Worm (Caenorhabditis elegans) whole organism, late embryonic: ENCODE measurements around the gene F10E9.4.
A peak's percentile ranks its signal among the peaks of the same experiment; 100 is the strongest.

Experiments
- K02D7.2 ChIP-seq: sonication (generic microtip); optimal IDR thresholded peaks from 2 replicates; lab custom pipeline; 2017; ENCODE audit warnings: mild to moderate bottlenecking, missing genetic modification characterization, missing compliant biosample characterization
- Y22D7AL.16 ChIP-seq: sonication (generic microtip); optimal IDR thresholded peaks from 2 replicates; lab custom pipeline; 2016; ENCODE audit warnings: missing genetic modification characterization, missing compliant biosample characterization
- ahr-1 ChIP-seq: sonication (generic microtip); optimal IDR thresholded peaks from 2 replicates; lab custom pipeline; 2016; ENCODE audit warnings: missing genetic modification characterization, missing compliant biosample characterization
- ama-1 ChIP-seq: fragments of 150-350 bp; optimal IDR thresholded peaks from 2 replicates; lab custom pipeline; 2014
- ceh-14 ChIP-seq: sonication (generic microtip); optimal IDR thresholded peaks from 2 replicates; lab custom pipeline; 2016; ENCODE audit warnings: missing genotype, missing genetic modification characterization, missing compliant biosample characterization
- ceh-18 ChIP-seq: sonication (generic microtip); optimal IDR thresholded peaks from 2 replicates; lab custom pipeline; 2016; ENCODE audit warnings: missing genetic modification characterization, missing compliant biosample characterization
- ceh-22 ChIP-seq: sonication (generic microtip); optimal IDR thresholded peaks from 2 replicates; lab custom pipeline; 2017; ENCODE audit warnings: missing biosample characterization, missing genetic modification characterization
- ceh-30 ChIP-seq: fragments of 150-350 bp; optimal IDR thresholded peaks from 2 replicates; lab custom pipeline; 2014; ENCODE audit warnings: missing biosample characterization, missing genetic modification characterization
- ceh-34 ChIP-seq: sonication (generic microtip); optimal IDR thresholded peaks from 2 replicates; lab custom pipeline; 2016; ENCODE audit warnings: mild to moderate bottlenecking, missing genetic modification characterization, missing compliant biosample characterization
- ceh-45 ChIP-seq: fragments of 200-800 bp; sonication (Bioruptor generic); IDR thresholded peaks from 2 replicates; pipeline ENCODE4 v1.3.6; 2022; ENCODE audit warnings: missing genetic modification reagents, missing genetic modification characterization, missing compliant biosample characterization
- ceh-48 ChIP-seq: sonication (generic microtip); optimal IDR thresholded peaks from 2 replicates; lab custom pipeline; 2016; ENCODE audit warnings: missing genetic modification characterization, inconsistent platforms, missing compliant biosample characterization
- ceh-9 ChIP-seq: sonication (generic microtip); optimal IDR thresholded peaks from 2 replicates; lab custom pipeline; 2016; ENCODE audit warnings: mild to moderate bottlenecking, missing genetic modification characterization, inconsistent platforms, missing compliant biosample characterization
- dve-1 ChIP-seq: sonication (generic microtip); optimal IDR thresholded peaks from 2 replicates; lab custom pipeline; 2017; ENCODE audit warnings: antibody characterized with exemption, mild to moderate bottlenecking, missing genetic modification characterization, missing compliant biosample characterization
- elt-4 ChIP-seq: sonication (generic microtip); optimal IDR thresholded peaks from 2 replicates; lab custom pipeline; 2016; ENCODE audit warnings: missing genetic modification characterization, missing compliant biosample characterization
- ets-4 ChIP-seq: sonication (generic microtip); optimal IDR thresholded peaks from 2 replicates; lab custom pipeline; 2016; ENCODE audit warnings: missing genetic modification characterization, missing compliant biosample characterization
- eyg-1 ChIP-seq: sonication (generic microtip); optimal IDR thresholded peaks from 2 replicates; lab custom pipeline; 2016; ENCODE audit warnings: missing genotype, missing genetic modification characterization, missing compliant biosample characterization
- fax-1 ChIP-seq: sonication (generic microtip); optimal IDR thresholded peaks from 2 replicates; lab custom pipeline; 2016; ENCODE audit warnings: missing genotype, missing genetic modification characterization, missing compliant biosample characterization
- fkh-10 ChIP-seq: fragments of 150-350 bp; optimal IDR thresholded peaks from 2 replicates; lab custom pipeline; 2014; ENCODE audit warnings: missing biosample characterization, missing genetic modification reagents, missing genetic modification characterization
- fkh-6 ChIP-seq: sonication (generic microtip); optimal IDR thresholded peaks from 2 replicates; lab custom pipeline; 2016; ENCODE audit warnings: missing genetic modification characterization, missing compliant biosample characterization
- gmeb-2 ChIP-seq: sonication (generic microtip); optimal IDR thresholded peaks from 2 replicates; lab custom pipeline; 2016; ENCODE audit warnings: missing genetic modification characterization, inconsistent platforms, missing compliant biosample characterization
- hlh-13 ChIP-seq: fragments of 200-800 bp; sonication (Bioruptor generic); optimal IDR thresholded peaks from 2 replicates; lab custom pipeline; 2018; ENCODE audit warnings: mild to moderate bottlenecking, missing genetic modification characterization, missing compliant biosample characterization
- hlh-30 ChIP-seq: sonication (generic microtip); optimal IDR thresholded peaks from 2 replicates; lab custom pipeline; 2017; ENCODE audit warnings: antibody characterized with exemption, missing genetic modification characterization, missing compliant biosample characterization; ENCODE audit not compliant: insufficient read depth
- hlh-6 ChIP-seq: sonication (generic microtip); optimal IDR thresholded peaks from 2 replicates; lab custom pipeline; 2016; ENCODE audit warnings: missing genotype, missing genetic modification characterization, missing compliant biosample characterization
- lin-11 ChIP-seq: fragments of 200-800 bp; sonication (Bioruptor generic); optimal IDR thresholded peaks from 2 replicates; lab custom pipeline; 2018; ENCODE audit warnings: mild to moderate bottlenecking, missing genetic modification characterization, missing compliant biosample characterization
- mec-3 ChIP-seq: sonication (generic microtip); optimal IDR thresholded peaks from 2 replicates; lab custom pipeline; 2016; ENCODE audit warnings: borderline replicate concordance, missing genetic modification characterization, missing compliant biosample characterization
- nhr-11 ChIP-seq: fragments of 150-350 bp; optimal IDR thresholded peaks from 2 replicates; lab custom pipeline; 2014; ENCODE audit warnings: missing biosample characterization, missing genetic modification characterization
- npax-4 ChIP-seq: sonication (generic microtip); optimal IDR thresholded peaks from 2 replicates; lab custom pipeline; 2016; ENCODE audit warnings: missing genetic modification characterization, missing compliant biosample characterization
- pax-1 ChIP-seq: fragments of 150-350 bp; optimal IDR thresholded peaks from 2 replicates; lab custom pipeline; 2014; ENCODE audit warnings: missing biosample characterization, missing genetic modification characterization
- pha-4 ChIP-seq: fragments of 150-350 bp; optimal IDR thresholded peaks from 2 replicates; lab custom pipeline; 2018; ENCODE audit warnings: missing biosample characterization, missing genetic modification reagents, missing genetic modification characterization
- pros-1 ChIP-seq: fragments of 150-350 bp; optimal IDR thresholded peaks from 2 replicates; lab custom pipeline; 2014; ENCODE audit warnings: missing biosample characterization, missing genetic modification reagents, missing genetic modification characterization
- ref-2 ChIP-seq: sonication (generic microtip); optimal IDR thresholded peaks from 2 replicates; lab custom pipeline; 2016; ENCODE audit warnings: missing genetic modification characterization, missing compliant biosample characterization
- rnt-1 ChIP-seq: sonication (generic microtip); optimal IDR thresholded peaks from 2 replicates; lab custom pipeline; 2016; ENCODE audit warnings: missing genetic modification characterization, missing compliant biosample characterization
- sdc-2 ChIP-seq: sonication (generic microtip); optimal IDR thresholded peaks from 2 replicates; lab custom pipeline; 2016; ENCODE audit warnings: missing genotype, missing genetic modification characterization, missing compliant biosample characterization
- sox-4 ChIP-seq: sonication (generic microtip); optimal IDR thresholded peaks from 2 replicates; lab custom pipeline; 2017; ENCODE audit warnings: mild to moderate bottlenecking, missing genetic modification characterization, inconsistent platforms, missing compliant biosample characterization
- syd-9 ChIP-seq: sonication (generic microtip); optimal IDR thresholded peaks from 2 replicates; lab custom pipeline; 2016; ENCODE audit warnings: mild to moderate bottlenecking, missing genetic modification characterization, moderate library complexity, missing compliant biosample characterization
- tbx-2 ChIP-seq: sonication (generic microtip); optimal IDR thresholded peaks from 2 replicates; lab custom pipeline; 2016; ENCODE audit warnings: missing genetic modification characterization, missing compliant biosample characterization
- tbx-7 ChIP-seq: sonication (generic microtip); optimal IDR thresholded peaks from 2 replicates; lab custom pipeline; 2016; ENCODE audit warnings: missing genotype, missing genetic modification characterization, missing compliant biosample characterization
- ttx-3 ChIP-seq: sonication (generic microtip); optimal IDR thresholded peaks from 2 replicates; lab custom pipeline; 2016; ENCODE audit warnings: missing genetic modification reagents, missing genetic modification characterization, missing compliant biosample characterization
- unc-3 ChIP-seq, 2 experiments: fragments of 200-800 bp in 1 of 2; sonication (Bioruptor generic) in 1 of 2; sonication (generic microtip) in 1 of 2; conservative IDR thresholded peaks in 1 of 2; optimal IDR thresholded peaks in 1 of 2; 2 replicates each; pipeline versions ENCODE4 v1.3.6 to Lab custom; 2016 to 2022; ENCODE audit warnings: missing compliant biosample characterization in 2 of 2, missing genetic modification characterization in 2 of 2, missing genetic modification reagents in 1 of 2
- unc-86 ChIP-seq: sonication (generic microtip); optimal IDR thresholded peaks from 2 replicates; lab custom pipeline; 2016; ENCODE audit warnings: missing genetic modification characterization, missing compliant biosample characterization
- ztf-16 ChIP-seq: sonication (generic microtip); optimal IDR thresholded peaks from 2 replicates; lab custom pipeline; 2017; ENCODE audit warnings: missing genetic modification characterization, missing compliant biosample characterization

The F10E9.4 gene

ce11 chrIII:8319100-8319499, 10.8 kb downstream of the F10E9.4 start, which contains the start of gene F10E9.11 (continued):
- no peak for TF ChIP-seq ceh-30
- peak; percentile 34 for TF ChIP-seq hlh-6 (tag; lab: Kevin White, UChicago)
- TF ChIP-seq ceh-48 (tag; lab: Kevin White, UChicago): no peak
- peak; percentile 94 for TF ChIP-seq ets-4 (tag; lab: Kevin White, UChicago)
- peak; percentile 39 for TF ChIP-seq ztf-16 (tag; lab: Kevin White, UChicago)
- no peak for TF ChIP-seq ceh-45
- peak; percentile 45 for TF ChIP-seq unc-86
- peak; percentile 100 for TF ChIP-seq ref-2
- peak; percentile 53 for TF ChIP-seq ahr-1 (tag; lab: Kevin White, UChicago)
- TF ChIP-seq tbx-2 (tag; lab: Kevin White, UChicago): peak; percentile 93
- no peak for TF ChIP-seq npax-4 (tag; lab: Kevin White, UChicago)
- TF ChIP-seq eyg-1 (tag; lab: Kevin White, UChicago): peak; percentile 16
- peak; percentile 41; the same call in 1 of the 2 replicates for TF ChIP-seq unc-3 (GFP tag; conservative IDR thresholded peaks at IDR 0.05; lab: Robert Waterston, UW)
- TF ChIP-seq unc-3 (tag; optimal IDR thresholded peaks at IDR 0.05; lab: Kevin White, UChicago): peak; percentile 33
- TF ChIP-seq nhr-11 (tag; lab: Kevin White, UChicago): no peak
- TF ChIP-seq dve-1 (tag; lab: Kevin White, UChicago): no peak
- peak; percentile 53 for TF ChIP-seq sdc-2 (tag; lab: Kevin White, UChicago)
- TF ChIP-seq gmeb-2: peak; percentile 1
- TF ChIP-seq elt-4: no peak
- TF ChIP-seq K02D7.2: no peak
- TF ChIP-seq pros-1: no peak
- no peak for TF ChIP-seq sox-4 (tag; lab: Kevin White, UChicago)
- TF ChIP-seq rnt-1 (tag; lab: Kevin White, UChicago): peak; percentile 84
- peak; percentile 13 for TF ChIP-seq hlh-30 (tag; lab: Kevin White, UChicago)
- TF ChIP-seq Y22D7AL.16 (tag; lab: Kevin White, UChicago): no peak
- peak; percentile 50 for TF ChIP-seq ceh-18 (tag; lab: Kevin White, UChicago)
- TF ChIP-seq ceh-34 (tag; lab: Kevin White, UChicago): peak; percentile 73
- peak; percentile 27 for TF ChIP-seq pax-1 (tag; lab: Kevin White, UChicago)
- TF ChIP-seq lin-11: no peak
- no peak for TF ChIP-seq ceh-22 (tag; lab: Kevin White, UChicago)

ce11 chrIII:8320183-8320582, 11.8 kb downstream of the F10E9.4 start, which contains the start of gene F10E9.10:
TSS of gene F10E9.10 (minus strand) at chrIII:8320283.
- TF ChIP-seq ama-1 (lab: Kevin White, UChicago) (no peak), syd-9 (no peak), ceh-9 (tag; lab: Kevin White, UChicago) (no peak), ceh-14 (no peak), hlh-13 (GFP tag; lab: Kevin White, UChicago) (no peak)

- TF ChIP-seq fkh-10 (GFP tag; lab: Kevin White, UChicago) (no peak), fax-1 (tag; lab: Kevin White, UChicago) (no peak), pha-4 (tag; lab: Kevin White, UChicago) (no peak), elt-4 (no peak), ttx-3 (no peak), K02D7.2 (no peak), ahr-1 (tag; lab: Kevin White, UChicago) (no peak), mec-3 (tag; lab: Kevin White, UChicago) (no peak), unc-3 (GFP tag; conservative IDR thresholded peaks at IDR 0.05; lab: Robert Waterston, UW) (no peak), unc-3 (tag; optimal IDR thresholded peaks at IDR 0.05; lab: Kevin White, UChicago) (no peak), ets-4 (tag; lab: Kevin White, UChicago) (no peak), ceh-14 (no peak), pros-1 (no peak), hlh-6 (tag; lab: Kevin White, UChicago) (no peak), tbx-7 (tag; lab: Kevin White, UChicago) (no peak), tbx-2 (tag; lab: Kevin White, UChicago) (no peak), fkh-6 (no peak), ceh-48 (tag; lab: Kevin White, UChicago) (no peak), unc-86 (no peak), ceh-9 (tag; lab: Kevin White, UChicago) (no peak)
These were observed 12.9 kb downstream of the F10E9.4 start for ce11 chrIII:8321225-8321624.
